Worm (Caenorhabditis elegans) whole organism, L4 larva: ENCODE measurements around the gene irld-30.
"Not testable (repeated sequence)": the region's sequence is repeated elsewhere in the genome, so short reads cannot be mapped to it uniquely, and the experiment has no call there.

Experiments used
- F10B5.3 ChIP-seq: sonication (generic microtip); optimal IDR thresholded peaks from 2 replicates; lab custom pipeline; 2016; ENCODE audit warnings: mild to moderate bottlenecking, missing genetic modification characterization, missing compliant biosample characterization
- F49E8.2 ChIP-seq: sonication (generic microtip); optimal IDR thresholded peaks from 2 replicates; lab custom pipeline; 2016; ENCODE audit warnings: missing compliant biosample characterization, mild to moderate bottlenecking, missing genetic modification characterization, borderline replicate concordance
- T26A8.4 ChIP-seq: fragments of 200-800 bp; sonication (Bioruptor generic); IDR thresholded peaks from 2 replicates; pipeline ENCODE4 v1.3.6; 2022; ENCODE audit warnings: missing genetic modification characterization, missing compliant biosample characterization
- ama-1 ChIP-seq: fragments of 150-350 bp; optimal IDR thresholded peaks from 2 replicates; lab custom pipeline; 2014; ENCODE audit warnings: inconsistent platforms, mixed read lengths
- attf-4 ChIP-seq: sonication (generic microtip); optimal IDR thresholded peaks from 3 replicates; lab custom pipeline; 2017; ENCODE audit warnings: missing biosample characterization, missing genetic modification characterization
- ceh-82 ChIP-seq: sonication (generic microtip); optimal IDR thresholded peaks from 2 replicates; lab custom pipeline; 2017; ENCODE audit warnings: missing biosample characterization, missing genetic modification characterization
- ctbp-1 ChIP-seq: fragments of 200-800 bp; sonication (Bioruptor generic); IDR thresholded peaks from 2 replicates; pipeline ENCODE4 v1.3.6; 2022; ENCODE audit warnings: missing genetic modification reagents, missing genetic modification characterization, missing compliant biosample characterization
- daf-16 ChIP-seq, 3 experiments: sonication (generic microtip); optimal IDR thresholded peaks; 2 replicates each; lab custom pipeline; 2016 to 2017; ENCODE audit warnings: missing genetic modification characterization in 3 of 3, missing genetic modification reagents in 3 of 3, mild to moderate bottlenecking in 2 of 3, missing compliant biosample characterization in 2 of 3, missing biosample characterization in 1 of 3, moderate library complexity in 1 of 3
- dmd-6 ChIP-seq: fragments of 200-800 bp; sonication (Bioruptor generic); IDR thresholded peaks from 2 replicates; pipeline ENCODE4 v1.3.6; 2022; ENCODE audit warnings: missing genetic modification reagents, missing genetic modification characterization, missing compliant biosample characterization
- dve-1 ChIP-seq: sonication (generic microtip); optimal IDR thresholded peaks from 2 replicates; lab custom pipeline; 2017; ENCODE audit warnings: antibody characterized with exemption, mild to moderate bottlenecking, missing genetic modification characterization, missing compliant biosample characterization; ENCODE audit not compliant: insufficient read depth
- egl-27 ChIP-seq: sonication (generic microtip); optimal IDR thresholded peaks from 3 replicates; lab custom pipeline; 2017; ENCODE audit warnings: missing biosample characterization, missing genetic modification reagents, missing genetic modification characterization
- fos-1 ChIP-seq: fragments of 150-350 bp; optimal IDR thresholded peaks from 2 replicates; lab custom pipeline; 2014; ENCODE audit warnings: missing biosample characterization, missing genetic modification characterization
- hif-1 ChIP-seq, 2 experiments: sonication (generic microtip); optimal IDR thresholded peaks; 2 replicates each; lab custom pipeline; 2016 to 2017; ENCODE audit warnings: missing compliant biosample characterization in 2 of 2, missing genetic modification characterization in 2 of 2, missing genetic modification reagents in 2 of 2, missing genotype in 2 of 2, mild to moderate bottlenecking in 1 of 2
- hlh-11 ChIP-seq: fragments of 200-800 bp; sonication (Bioruptor generic); optimal IDR thresholded peaks from 2 replicates; lab custom pipeline; 2018; ENCODE audit warnings: mild to moderate bottlenecking, missing genetic modification characterization, missing compliant biosample characterization
- hlh-30 ChIP-seq: sonication (generic microtip); optimal IDR thresholded peaks from 2 replicates; lab custom pipeline; 2017; ENCODE audit warnings: antibody characterized with exemption, mild to moderate bottlenecking, missing genetic modification characterization, missing compliant biosample characterization; ENCODE audit not compliant: insufficient read depth
- lim-7 ChIP-seq: fragments of 200-800 bp; sonication (Bioruptor generic); IDR thresholded peaks from 2 replicates; pipeline ENCODE4 v1.3.6; 2022; ENCODE audit warnings: missing genetic modification characterization, missing compliant biosample characterization
- lin-1 ChIP-seq: fragments of 200-800 bp; sonication (Bioruptor generic); IDR thresholded peaks from 2 replicates; pipeline ENCODE4 v1.3.6; 2022; ENCODE audit warnings: missing genetic modification reagents, missing genetic modification characterization, missing compliant biosample characterization
- lin-13 ChIP-seq: fragments of 150-350 bp; optimal IDR thresholded peaks from 2 replicates; lab custom pipeline; 2014; ENCODE audit warnings: missing biosample characterization, missing genetic modification reagents, missing genetic modification characterization
- mdl-1 ChIP-seq, 2 experiments: fragments of 150-350 bp in 1 of 2; sonication (generic microtip) in 1 of 2; optimal IDR thresholded peaks; 2 replicates each; lab custom pipeline; 2014 to 2017; ENCODE audit warnings: missing biosample characterization in 2 of 2, missing genetic modification characterization in 2 of 2
- mxl-3 ChIP-seq: fragments of 200-800 bp; sonication (Bioruptor generic); optimal IDR thresholded peaks from 2 replicates; lab custom pipeline; 2018; ENCODE audit warnings: mild to moderate bottlenecking, missing genetic modification characterization, missing compliant biosample characterization
- nhr-10 ChIP-seq: fragments of 150-350 bp; optimal IDR thresholded peaks from 2 replicates; lab custom pipeline; 2014; ENCODE audit warnings: missing biosample characterization, missing genetic modification characterization
- nhr-102 ChIP-seq: sonication (generic microtip); optimal IDR thresholded peaks from 2 replicates; lab custom pipeline; 2016; ENCODE audit warnings: mild to moderate bottlenecking, missing genetic modification characterization, moderate library complexity, missing compliant biosample characterization
- nhr-28 ChIP-seq: fragments of 150-350 bp; optimal IDR thresholded peaks from 2 replicates; lab custom pipeline; 2014; ENCODE audit warnings: missing biosample characterization, missing genetic modification characterization
- nhr-42 ChIP-seq: fragments of 200-800 bp; sonication (Bioruptor generic); IDR thresholded peaks from 2 replicates; pipeline ENCODE4 v1.3.6; 2022; ENCODE audit warnings: missing genetic modification characterization, missing compliant biosample characterization
- nhr-6 ChIP-seq: fragments of 150-350 bp; optimal IDR thresholded peaks from 2 replicates; lab custom pipeline; 2014; ENCODE audit warnings: missing biosample characterization, missing genetic modification characterization
- nhr-77 ChIP-seq: fragments of 150-350 bp; optimal IDR thresholded peaks from 2 replicates; lab custom pipeline; 2014; ENCODE audit warnings: missing biosample characterization, missing genetic modification characterization
- pha-4 ChIP-seq, 2 experiments: fragments of 150-350 bp in 1 of 2; fragments of 200-800 bp in 1 of 2; sonication (Bioruptor generic) in 1 of 2; IDR thresholded peaks in 1 of 2; optimal IDR thresholded peaks in 1 of 2; 2 replicates each; pipeline versions ENCODE4 v1.3.6 to Lab custom; 2014 to 2022; ENCODE audit warnings: missing genetic modification characterization in 2 of 2, missing genetic modification reagents in 2 of 2, missing biosample characterization in 1 of 2, missing compliant biosample characterization in 1 of 2
- php-3 ChIP-seq: fragments of 200-800 bp; sonication (Bioruptor generic); IDR thresholded peaks from 2 replicates; pipeline ENCODE4 v1.3.6; 2022; ENCODE audit warnings: missing genetic modification reagents, missing genetic modification characterization, missing compliant biosample characterization
- pqm-1 ChIP-seq: sonication (generic microtip); optimal IDR thresholded peaks from 2 replicates; lab custom pipeline; 2017; ENCODE audit warnings: missing biosample characterization, missing genetic modification characterization
- saeg-2 ChIP-seq: fragments of 200-800 bp; sonication (Bioruptor generic); IDR thresholded peaks from 2 replicates; pipeline ENCODE4 v1.3.6; 2022; ENCODE audit warnings: missing genetic modification reagents, missing genetic modification characterization, missing compliant biosample characterization
- tra-1 ChIP-seq: fragments of 200-800 bp; sonication (Bioruptor generic); IDR thresholded peaks from 2 replicates; pipeline ENCODE4 v1.3.6; 2022; ENCODE audit warnings: missing genetic modification reagents, missing genetic modification characterization, missing compliant biosample characterization
- unc-62 ChIP-seq, 3 experiments: fragments of 150-350 bp in 1 of 3; sonication (generic microtip); optimal IDR thresholded peaks in 2 of 3; peaks in 1 of 3; 1 replicate in 1 of 3; 2 replicates in 2 of 3; lab custom pipeline; 2014 to 2017; ENCODE audit warnings: missing biosample characterization in 3 of 3, missing genetic modification characterization in 3 of 3, missing genetic modification reagents in 3 of 3, missing genotype in 1 of 3
- zfp-2 ChIP-seq: sonication (generic microtip); optimal IDR thresholded peaks from 2 replicates; lab custom pipeline; 2016; ENCODE audit warnings: mild to moderate bottlenecking, missing genetic modification characterization, missing compliant biosample characterization

irld-30 gene

ce11 chrV:2325052-2325451, 16.1 kb downstream of the irld-30 start, which contains the start of gene pud-3:
Gene pud-3 (minus strand): TSS chrV:2325152.
- no peak for TF ChIP-seq lin-13 (GFP tag; lab: Kevin White, UChicago)
- TF ChIP-seq saeg-2 (GFP tag; lab: Robert Waterston, UW) = no peak
- TF ChIP-seq zfp-2 (tag; lab: Kevin White, UChicago) = no peak
- no peak for TF ChIP-seq ctbp-1 (GFP tag; lab: Robert Waterston, UW)
- TF ChIP-seq F10B5.3 (tag; lab: Kevin White, UChicago) = no peak
- TF ChIP-seq pqm-1 = no peak
- no peak for TF ChIP-seq mdl-1 (tag; optimal IDR thresholded peaks at IDR 0.05; lab: Kevin White, UChicago)
- TF ChIP-seq daf-16 (GFP tag; optimal IDR thresholded peaks at IDR 0.05; lab: Kevin White, UChicago) = no peak
- peak; percentile 61 for TF ChIP-seq daf-16 (tag; optimal IDR thresholded peaks at IDR 0.05; lab: Kevin White, UChicago)
- TF ChIP-seq ama-1 = no peak
- no peak for TF ChIP-seq mxl-3
- no peak for TF ChIP-seq fos-1
- no peak for TF ChIP-seq ceh-82 (tag; lab: Kevin White, UChicago)
- peak; percentile 10 for TF ChIP-seq dve-1 (tag; lab: Kevin White, UChicago)
- TF ChIP-seq hlh-30 (tag; lab: Kevin White, UChicago) = no peak
- no peak for TF ChIP-seq hif-1 (tag; optimal IDR thresholded peaks at IDR 0.05; lab: Kevin White, UChicago)
- no peak for TF ChIP-seq egl-27 (tag; lab: Kevin White, UChicago)

- TF ChIP-seq dmd-6 (GFP tag; lab: Robert Waterston, UW) (peak; percentile 92), unc-62 (GFP tag; optimal IDR thresholded peaks at IDR 0.05 in 1 of 2; lab: Kevin White, UChicago) (peak in 1 of 2 experiments; percentile 84), unc-62 (tag; optimal IDR thresholded peaks at IDR 0.05; lab: Kevin White, UChicago) (no peak), hlh-11 (peak; percentile 74), nhr-102 (tag; lab: Kevin White, UChicago) (peak; percentile 57), hif-1 (tag; optimal IDR thresholded peaks at IDR 0.05; lab: Kevin White, UChicago) (no peak), tra-1 (GFP tag; lab: Robert Waterston, UW) (peak; percentile 38; the same call in 1 of the 2 replicates), lin-1 (peak; percentile 69; the same call in 1 of the 2 replicates), attf-4 (no peak), nhr-77 (tag; lab: Kevin White, UChicago) (peak; percentile 91), nhr-10 (tag; lab: Kevin White, UChicago) (peak; percentile 21), daf-16 (GFP tag; optimal IDR thresholded peaks at IDR 0.05; lab: Kevin White, UChicago) (no peak), daf-16 (tag; optimal IDR thresholded peaks at IDR 0.05; lab: Kevin White, UChicago) (peak; percentile 93), dve-1 (tag; lab: Kevin White, UChicago) (peak; percentile 88), nhr-28 (tag; lab: Kevin White, UChicago) (peak; percentile 85), lim-7 (no peak), pha-4 (GFP tag; IDR thresholded peaks at IDR 0.05; lab: Robert Waterston, UW) (no peak), pha-4 (tag; optimal IDR thresholded peaks at IDR 0.05; lab: Kevin White, UChicago) (no peak), php-3 (GFP tag; lab: Robert Waterston, UW) (peak; percentile 87), pqm-1 (peak; percentile 90)
Observed at ce11 chrV:2324260-2324659, 16.9 kb downstream of the irld-30 start.

ce11 chrV:2322466-2322865, 18.7 kb downstream of the irld-30 start, which contains the start of gene pud-1.2:
Gene pud-1.2 (minus strand): TSS chrV:2322566.
- TF ChIP-seq mdl-1 (tag; optimal IDR thresholded peaks at IDR 0.05; lab: Kevin White, UChicago); nhr-42; nhr-102 (tag; lab: Kevin White, UChicago): not testable (repeated sequence)

ce11 chrV:2321001-2321400, 20.2 kb downstream of the irld-30 start, which contains the start of gene Y19D10B.6:
Gene Y19D10B.6 (minus strand): TSS chrV:2321101.
- TF ChIP-seq T26A8.4, nhr-6, F49E8.2: not testable (repeated sequence)
